Worm (Caenorhabditis elegans) whole organism, dauer: ENCODE measurements around the gene Y116F11B.17.

Experiments used
- unc-62 ChIP-seq: sonication (generic microtip); optimal IDR thresholded peaks from 2 replicates; lab custom pipeline; 2017; ENCODE audit warnings: missing biosample characterization, missing genetic modification reagents, missing genetic modification characterization

Y116F11B.17 gene

DNA sequence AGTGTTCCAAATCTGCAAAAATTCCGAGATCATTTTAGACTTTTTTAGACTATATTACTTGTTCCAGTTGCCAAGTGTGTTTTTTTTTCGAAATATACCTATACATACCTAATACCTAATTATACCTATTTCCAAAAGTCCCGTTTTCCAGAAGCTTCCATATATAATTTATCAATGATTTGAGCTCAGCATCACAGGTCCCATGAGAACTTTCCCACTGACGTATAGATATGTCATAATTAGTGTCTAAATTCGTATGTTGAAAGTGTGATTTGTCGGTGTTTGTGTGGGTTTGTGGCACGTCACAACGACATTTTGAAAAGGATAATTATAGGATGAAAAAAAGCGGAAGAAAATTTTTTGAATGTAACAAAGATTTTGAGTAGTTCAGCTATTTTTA, 16.4 kb downstream of the Y116F11B.17 start:
- no peak for TF ChIP-seq unc-62 (GFP tag; lab: Kevin White, UChicago)

DNA sequence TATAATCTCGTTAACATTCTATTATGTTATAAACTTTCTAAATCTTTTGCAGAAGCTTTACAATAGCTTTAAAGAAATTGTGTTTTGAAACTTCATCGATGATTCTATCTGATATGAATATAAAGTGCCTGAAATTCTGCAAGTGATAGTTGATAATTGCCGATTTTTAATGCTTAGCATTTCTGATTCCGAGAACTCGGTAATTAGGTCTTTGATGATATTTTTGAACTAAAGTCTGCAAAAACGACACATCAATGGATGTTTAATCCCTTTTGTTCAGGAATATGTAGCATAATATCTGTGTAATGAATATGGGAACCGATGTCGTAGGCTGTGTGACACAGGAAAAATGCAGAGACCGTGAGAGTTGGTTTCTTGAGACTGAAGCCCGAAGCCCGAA, 19.2 kb downstream of the Y116F11B.17 start:
- no peak for TF ChIP-seq unc-62 (GFP tag; lab: Kevin White, UChicago)

- TF ChIP-seq unc-62 (GFP tag; lab: Kevin White, UChicago), result no peak
These were observed 21.0 kb downstream of the Y116F11B.17 start, which contains the start of gene Y116F11B.2 for ce11 chrV:19801033-19801432. Gene Y116F11B.2, minus strand, starts transcription at chrV:19801133.

DNA sequence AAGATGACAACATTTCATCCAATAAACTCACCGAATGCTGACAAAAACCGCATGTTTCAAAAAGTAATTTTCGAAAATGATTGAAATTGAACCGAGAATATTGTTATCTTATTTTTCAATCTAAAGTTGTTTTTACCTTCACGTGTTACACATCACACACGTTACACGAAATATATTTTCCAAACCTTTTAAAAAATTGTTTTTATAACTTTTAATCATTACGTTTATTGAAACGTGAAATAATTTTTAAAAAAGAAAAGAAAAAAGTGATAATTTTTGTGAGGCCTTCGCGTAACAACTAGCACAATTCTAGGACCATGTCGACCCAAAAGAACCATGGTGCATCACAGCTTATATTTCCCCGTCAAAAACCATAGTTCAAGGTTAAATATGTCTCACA, 27.1 kb downstream of the Y116F11B.17 start, which contains the start of gene M162.7:
M162.7 (minus strand) TSS at position 101 of the 400 bp plus-strand sequence.
- TF ChIP-seq unc-62 (GFP tag; lab: Kevin White, UChicago), result no peak

- TF ChIP-seq unc-62 (GFP tag; lab: Kevin White, UChicago), result no peak
These were observed 31.7 kb downstream of the Y116F11B.17 start for ce11 chrV:19790248-19790647.

DNA sequence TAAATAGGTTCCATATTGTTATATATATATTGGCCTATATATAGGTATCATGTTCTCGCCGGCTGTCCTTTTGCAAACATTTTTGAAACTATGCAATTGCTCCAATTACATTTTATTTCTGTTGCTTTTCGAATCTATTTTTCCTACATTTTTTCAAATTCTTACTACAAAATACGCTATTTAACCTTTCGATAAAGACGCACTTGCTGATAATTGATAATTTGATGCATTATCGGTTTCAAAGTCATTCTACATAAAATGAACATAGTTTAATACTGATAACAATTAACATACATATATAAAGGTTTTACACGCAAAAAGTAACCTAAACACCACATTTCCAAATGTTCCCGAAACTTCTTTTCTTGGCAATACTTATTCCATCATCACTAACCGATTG, 33.6 kb downstream of the Y116F11B.17 start, which contains the start of gene clec-258:
clec-258 (plus strand) TSS at position 81 of the 400 bp plus-strand sequence.
- TF ChIP-seq unc-62 (GFP tag; lab: Kevin White, UChicago), result no peak

DNA sequence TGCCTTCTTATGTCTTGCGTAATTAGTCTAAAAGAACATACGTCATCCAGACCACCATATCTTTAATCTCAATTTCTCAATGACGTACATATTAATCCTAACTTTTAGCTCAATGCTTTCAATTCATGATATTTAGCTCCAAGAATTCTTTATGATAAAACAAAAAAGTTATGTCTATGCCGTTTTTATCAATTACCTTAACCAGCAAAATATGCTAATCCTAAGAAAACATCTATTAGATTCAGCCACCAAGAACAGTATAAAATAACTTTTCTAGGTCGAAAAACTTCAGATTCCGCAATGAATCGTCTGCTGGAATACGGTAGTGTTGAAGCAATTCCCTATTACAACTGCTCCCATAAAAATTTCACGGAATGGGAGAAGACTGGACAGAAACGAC, 38.2 kb downstream of the Y116F11B.17 start, which contains the start of gene srt-45:
srt-45 (plus strand) TSS at position 301 of the 400 bp plus-strand sequence.
- TF ChIP-seq unc-62 (GFP tag; lab: Kevin White, UChicago), result no peak

- no peak for TF ChIP-seq unc-62 (GFP tag; lab: Kevin White, UChicago)
These were observed 42.8 kb downstream of the Y116F11B.17 start for ce11 chrV:19779220-19779619.

ce11 chrV:19778608-19779007, 43.4 kb downstream of the Y116F11B.17 start, which contains the start of gene fbxa-194:
Gene fbxa-194, minus strand, starts transcription at chrV:19778708.
- TF ChIP-seq unc-62 (GFP tag; lab: Kevin White, UChicago), result no peak

DNA sequence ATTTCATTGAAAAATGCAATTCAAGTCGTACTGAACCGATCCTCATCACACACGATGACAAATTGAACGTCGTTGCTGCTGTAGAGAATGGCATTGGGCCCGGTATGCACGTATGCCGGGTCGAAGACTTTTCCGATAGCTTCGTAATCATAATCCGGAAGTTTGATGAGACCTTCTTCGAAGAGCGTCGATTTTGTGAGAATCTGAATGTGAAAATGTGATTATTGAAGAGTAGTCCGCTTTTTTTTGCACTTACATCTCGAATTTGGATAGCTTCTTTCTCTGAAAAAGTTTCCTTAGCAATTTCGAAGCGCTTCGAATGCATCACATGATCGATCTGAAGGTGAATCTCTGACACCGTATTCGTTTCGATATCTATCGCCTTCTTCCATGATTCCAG, 44.8 kb downstream of the Y116F11B.17 start, which contains the start of gene fbxa-118:
fbxa-118 (minus strand) TSS at position 101 of the 400 bp plus-strand sequence.
- TF ChIP-seq unc-62 (GFP tag; lab: Kevin White, UChicago), result no peak

DNA sequence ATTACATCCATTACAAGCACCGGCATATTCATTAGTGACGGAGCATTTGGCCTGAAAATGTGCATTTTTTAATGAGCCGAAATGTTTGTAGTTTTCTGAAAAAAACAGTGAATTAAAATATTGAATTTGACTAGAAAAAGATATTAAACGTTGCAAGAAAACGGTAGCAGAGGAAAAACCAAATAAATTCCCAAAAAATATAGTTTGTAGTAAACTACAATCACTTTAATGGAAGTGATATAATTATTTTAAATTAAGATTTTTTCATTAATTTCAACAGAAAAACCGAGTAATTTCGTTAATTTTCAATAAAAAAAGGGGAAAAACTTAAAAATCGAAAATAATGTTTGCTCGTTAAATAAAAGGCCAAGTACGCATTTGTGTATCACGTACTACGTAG, 50.3 kb downstream of the Y116F11B.17 start, which contains the start of gene M162.15:
M162.15 (minus strand) TSS at position 101 of the 400 bp plus-strand sequence.
- TF ChIP-seq unc-62 (GFP tag; lab: Kevin White, UChicago), result no peak
